Fruit fly (Drosophila melanogaster) Kc167 (cell line): Measurements from ENCODE around the gene CG4291.

Experiments used
- Myc ChIP-seq: fragments of >200 bp; optimal IDR thresholded peaks from 2 replicates; lab custom pipeline; 2017; ENCODE audit warnings: missing external identifiers
- Sin3A ChIP-seq: fragments of >200 bp; optimal IDR thresholded peaks from 2 replicates; lab custom pipeline; 2018; ENCODE audit warnings: missing external identifiers
- h ChIP-seq: fragments of >200 bp; optimal IDR thresholded peaks from 3 replicates; lab custom pipeline; 2018; ENCODE audit warnings: missing external identifiers
- psq ChIP-seq: fragments of >200 bp; optimal IDR thresholded peaks from 2 replicates; lab custom pipeline; 2017; ENCODE audit warnings: missing external identifiers
- ttk ChIP-seq: sonication (Bioruptor generic); optimal IDR thresholded peaks from 2 replicates; lab custom pipeline; 2017; ENCODE audit warnings: missing external identifiers

- TF ChIP-seq psq: no peak
- TF ChIP-seq Myc (lab: Kevin White, UChicago): no peak
- TF ChIP-seq h: no peak
- no peak for TF ChIP-seq Sin3A (lab: Kevin White, UChicago)
- no peak for TF ChIP-seq ttk
Measured at dm6 chr2L:815785-816389, 36.6 kb downstream of the CG4291 start, which contains the start of the genes Saf6 and Pex12.
